Fruit fly (Drosophila melanogaster): Measurements from ENCODE around the gene Hrb87F.

DNA sequence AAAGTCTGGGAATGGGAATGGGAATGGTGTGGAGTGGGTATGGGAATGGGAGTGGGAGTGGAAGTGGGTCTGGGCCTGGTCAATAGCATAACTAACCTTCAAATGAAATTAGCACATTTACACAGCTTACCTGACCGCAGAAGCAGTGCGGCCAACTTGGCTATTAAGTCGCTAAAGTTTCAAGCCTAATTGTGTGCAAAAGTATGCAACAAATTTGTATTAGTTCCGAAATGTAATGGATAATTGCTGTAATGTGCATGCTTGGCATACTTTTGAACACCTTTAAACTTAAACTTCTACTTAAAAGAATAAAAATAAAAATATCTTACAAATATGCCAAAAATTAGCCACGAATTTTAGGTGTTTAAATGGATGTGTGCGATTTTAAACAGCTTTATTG lies 45.3 kb downstream of the Hrb87F start:
- TF ChIP-seq Myc (optimal IDR thresholded peaks at IDR 0.05) (no peak), psq (optimal IDR thresholded peaks at IDR 0.05) (no peak), insv (optimal IDR thresholded peaks at IDR 0.05) (no peak), ttk (optimal IDR thresholded peaks at IDR 0.05) (no peak)
